Worm (Caenorhabditis elegans) whole organism, mixed stage, embryonic: ENCODE data around the gene C27D6.1.

Experiments used
- M03D4.4 ChIP-seq: sonication (generic microtip); optimal IDR thresholded peaks from 2 replicates; lab custom pipeline; 2017; ENCODE audit warnings: mild to moderate bottlenecking, missing genetic modification characterization, missing compliant biosample characterization
- bed-3 ChIP-seq: fragments of 200-800 bp; sonication (Bioruptor generic); optimal IDR thresholded peaks from 3 replicates; lab custom pipeline; 2018; ENCODE audit warnings: mild to moderate bottlenecking, missing genetic modification characterization, moderate library complexity, missing compliant biosample characterization
- blmp-1 ChIP-seq: fragments of 150-350 bp; optimal IDR thresholded peaks from 2 replicates; lab custom pipeline; 2014; ENCODE audit warnings: missing biosample characterization, missing genetic modification characterization
- ceh-39 ChIP-seq: fragments of 150-350 bp; optimal IDR thresholded peaks from 2 replicates; lab custom pipeline; 2014; ENCODE audit warnings: missing biosample characterization, missing genetic modification characterization
- ceh-83 ChIP-seq: fragments of 200-800 bp; sonication (Bioruptor generic); optimal IDR thresholded peaks from 2 replicates; lab custom pipeline; 2018; ENCODE audit warnings: mild to moderate bottlenecking, missing genetic modification characterization, missing compliant biosample characterization
- ces-1 ChIP-seq: fragments of 150-350 bp; optimal IDR thresholded peaks from 2 replicates; lab custom pipeline; 2014; ENCODE audit warnings: missing biosample characterization, missing genetic modification reagents, missing genetic modification characterization
- cnd-1 ChIP-seq: fragments of 200-800 bp; sonication (Bioruptor generic); optimal IDR thresholded peaks from 2 replicates; lab custom pipeline; 2018; ENCODE audit warnings: mild to moderate bottlenecking, missing genetic modification characterization, missing compliant biosample characterization
- drap-1 ChIP-seq: fragments of 200-800 bp; sonication (Bioruptor generic); optimal IDR thresholded peaks from 3 replicates; lab custom pipeline; 2018; ENCODE audit warnings: mild to moderate bottlenecking, missing genetic modification characterization, missing compliant biosample characterization
- elt-1 ChIP-seq: sonication (generic microtip); optimal IDR thresholded peaks from 2 replicates; lab custom pipeline; 2017; ENCODE audit warnings: missing genetic modification characterization, mild to moderate bottlenecking, missing compliant biosample characterization, antibody characterized with exemption, moderate library complexity, borderline replicate concordance; ENCODE audit not compliant: insufficient read depth
- flh-1 ChIP-seq: fragments of 200-800 bp; sonication (Bioruptor generic); optimal IDR thresholded peaks from 2 replicates; lab custom pipeline; 2018; ENCODE audit warnings: mild to moderate bottlenecking, missing genetic modification characterization, moderate library complexity, missing compliant biosample characterization
- ham-2 ChIP-seq: fragments of 200-800 bp; sonication (Bioruptor generic); optimal IDR thresholded peaks from 2 replicates; lab custom pipeline; 2018; ENCODE audit warnings: mild to moderate bottlenecking, missing genetic modification characterization, missing compliant biosample characterization
- hlh-1 ChIP-seq: fragments of 150-350 bp; optimal IDR thresholded peaks from 2 replicates; lab custom pipeline; 2014; ENCODE audit warnings: missing biosample characterization, missing genetic modification reagents, missing genetic modification characterization
- lin-13 ChIP-seq: fragments of 150-350 bp; optimal IDR thresholded peaks from 2 replicates; lab custom pipeline; 2014; ENCODE audit warnings: missing biosample characterization, missing genetic modification characterization
- lin-32 ChIP-seq: fragments of 200-800 bp; sonication (Bioruptor generic); optimal IDR thresholded peaks from 2 replicates; lab custom pipeline; 2018; ENCODE audit warnings: mild to moderate bottlenecking, missing genetic modification characterization, missing compliant biosample characterization
- mab-5 ChIP-seq: fragments of 150-350 bp; optimal IDR thresholded peaks from 2 replicates; lab custom pipeline; 2014; ENCODE audit warnings: missing biosample characterization, missing genetic modification characterization
- mep-1 ChIP-seq: fragments of 150-350 bp; optimal IDR thresholded peaks from 2 replicates; lab custom pipeline; 2017; ENCODE audit warnings: missing biosample characterization, missing genetic modification reagents, missing genetic modification characterization, inconsistent platforms
- nhr-12 ChIP-seq: fragments of 150-350 bp; optimal IDR thresholded peaks from 2 replicates; lab custom pipeline; 2014; ENCODE audit warnings: missing biosample characterization, missing genetic modification characterization
- nhr-2 ChIP-seq: fragments of 150-350 bp; optimal IDR thresholded peaks from 2 replicates; lab custom pipeline; 2014; ENCODE audit warnings: missing biosample characterization, missing genetic modification characterization
- nhr-237 ChIP-seq: fragments of 150-350 bp; optimal IDR thresholded peaks from 2 replicates; lab custom pipeline; 2014; ENCODE audit warnings: missing biosample characterization, missing genetic modification characterization
- nhr-28 ChIP-seq: fragments of 150-350 bp; optimal IDR thresholded peaks from 2 replicates; lab custom pipeline; 2014; ENCODE audit warnings: missing biosample characterization, missing genetic modification characterization
- nhr-76 ChIP-seq: sonication (generic microtip); optimal IDR thresholded peaks from 2 replicates; lab custom pipeline; 2017; ENCODE audit warnings: missing biosample characterization, missing genetic modification characterization
- pha-4 ChIP-seq: fragments of 150-350 bp; optimal IDR thresholded peaks from 2 replicates; lab custom pipeline; 2018; ENCODE audit warnings: missing biosample characterization, missing genetic modification reagents, missing genetic modification characterization
- sem-2 ChIP-seq: fragments of 200-800 bp; sonication (Bioruptor generic); optimal IDR thresholded peaks from 2 replicates; lab custom pipeline; 2018; ENCODE audit warnings: mild to moderate bottlenecking, missing genetic modification characterization, missing compliant biosample characterization
- snpc-4 ChIP-seq: fragments of 150-350 bp; optimal IDR thresholded peaks from 2 replicates; lab custom pipeline; 2014; ENCODE audit warnings: missing biosample characterization, missing genetic modification characterization
- sptf-1 ChIP-seq: sonication (generic microtip); optimal IDR thresholded peaks from 2 replicates; lab custom pipeline; 2017; ENCODE audit warnings: mild to moderate bottlenecking, missing genetic modification characterization, moderate library complexity, missing compliant biosample characterization
- tbx-8 ChIP-seq: fragments of 200-800 bp; sonication (Bioruptor generic); optimal IDR thresholded peaks from 2 replicates; lab custom pipeline; 2018; ENCODE audit warnings: mild to moderate bottlenecking, missing genetic modification characterization, moderate library complexity, missing compliant biosample characterization
- unc-120 ChIP-seq: sonication (generic microtip); optimal IDR thresholded peaks from 2 replicates; lab custom pipeline; 2017; ENCODE audit warnings: missing genetic modification characterization, missing compliant biosample characterization; ENCODE audit not compliant: poor library complexity, severe bottlenecking
- unc-39 ChIP-seq: fragments of 150-350 bp; optimal IDR thresholded peaks from 2 replicates; lab custom pipeline; 2014; ENCODE audit warnings: missing biosample characterization, missing genetic modification characterization
- unc-62 ChIP-seq: fragments of 150-350 bp; optimal IDR thresholded peaks from 2 replicates; lab custom pipeline; 2014; ENCODE audit warnings: missing biosample characterization, missing genetic modification reagents, missing genetic modification characterization
- zip-8 ChIP-seq: fragments of 150-350 bp; optimal IDR thresholded peaks from 2 replicates; lab custom pipeline; 2014; ENCODE audit warnings: missing biosample characterization, missing genetic modification characterization
- ztf-11 ChIP-seq: fragments of 150-350 bp; optimal IDR thresholded peaks from 2 replicates; lab custom pipeline; 2014; ENCODE audit warnings: missing biosample characterization, missing genetic modification characterization

The C27D6.1 gene

ce11 chrII:5172451-5172850, at the start of gene C27D6.1:
C27D6.1 (plus strand) TSS chrII:5172751.
- TF ChIP-seq lin-32 (GFP tag; lab: Kevin White, UChicago), result no peak
- no peak for TF ChIP-seq zip-8 (tag; lab: Kevin White, UChicago)
- no peak for TF ChIP-seq ceh-83 (GFP tag; lab: Kevin White, UChicago)
- no peak for TF ChIP-seq ceh-39 (tag; lab: Kevin White, UChicago)
- no peak for TF ChIP-seq nhr-76 (tag; lab: Kevin White, UChicago)
- TF ChIP-seq unc-39 (tag; lab: Kevin White, UChicago), result no peak
- TF ChIP-seq sptf-1 (tag; lab: Kevin White, UChicago), result no peak
- TF ChIP-seq nhr-2, result no peak
- no peak for TF ChIP-seq ham-2 (GFP tag; lab: Kevin White, UChicago)
- no peak for TF ChIP-seq nhr-28 (tag; lab: Kevin White, UChicago)
- no peak for TF ChIP-seq mep-1 (tag; lab: Kevin White, UChicago)

- no peak for TF ChIP-seq zip-8 (tag; lab: Kevin White, UChicago)
- TF ChIP-seq sem-2, result no peak
- TF ChIP-seq bed-3 (GFP tag; lab: Kevin White, UChicago), result no peak
- TF ChIP-seq nhr-76 (tag; lab: Kevin White, UChicago), result no peak
- TF ChIP-seq nhr-12 (tag; lab: Kevin White, UChicago), result no peak
- TF ChIP-seq unc-62 (GFP tag; lab: Kevin White, UChicago), result no peak
- no peak for TF ChIP-seq M03D4.4 (tag; lab: Kevin White, UChicago)
- TF ChIP-seq sptf-1 (tag; lab: Kevin White, UChicago), result no peak
- no peak for TF ChIP-seq ceh-39 (tag; lab: Kevin White, UChicago)
- no peak for TF ChIP-seq flh-1 (GFP tag; lab: Kevin White, UChicago)
- no peak for TF ChIP-seq cnd-1
- no peak for TF ChIP-seq nhr-28 (tag; lab: Kevin White, UChicago)
These were observed 42.5 kb upstream of the C27D6.1 start, which contains the start of gene lgc-56 for ce11 chrII:5130081-5130480. lgc-56 (plus strand) TSS chrII:5130381.

ce11 chrII:5131800-5132199, 40.8 kb upstream of the C27D6.1 start:
- TF ChIP-seq elt-1 (no peak), unc-62 (GFP tag; lab: Kevin White, UChicago) (no peak), M03D4.4 (tag; lab: Kevin White, UChicago) (no peak), unc-39 (tag; lab: Kevin White, UChicago) (no peak), bed-3 (GFP tag; lab: Kevin White, UChicago) (no peak), hlh-1 (tag; lab: Kevin White, UChicago) (no peak), blmp-1 (tag; lab: Kevin White, UChicago) (no peak), pha-4 (tag; lab: Kevin White, UChicago) (no peak), ceh-83 (GFP tag; lab: Kevin White, UChicago) (no peak), mab-5 (no peak), nhr-76 (tag; lab: Kevin White, UChicago) (no peak), nhr-28 (tag; lab: Kevin White, UChicago) (no peak), nhr-2 (no peak), snpc-4 (tag; lab: Kevin White, UChicago) (no peak), ceh-39 (tag; lab: Kevin White, UChicago) (no peak)
- TF ChIP-seq, all 35 proteins: peak for 0

DNA sequence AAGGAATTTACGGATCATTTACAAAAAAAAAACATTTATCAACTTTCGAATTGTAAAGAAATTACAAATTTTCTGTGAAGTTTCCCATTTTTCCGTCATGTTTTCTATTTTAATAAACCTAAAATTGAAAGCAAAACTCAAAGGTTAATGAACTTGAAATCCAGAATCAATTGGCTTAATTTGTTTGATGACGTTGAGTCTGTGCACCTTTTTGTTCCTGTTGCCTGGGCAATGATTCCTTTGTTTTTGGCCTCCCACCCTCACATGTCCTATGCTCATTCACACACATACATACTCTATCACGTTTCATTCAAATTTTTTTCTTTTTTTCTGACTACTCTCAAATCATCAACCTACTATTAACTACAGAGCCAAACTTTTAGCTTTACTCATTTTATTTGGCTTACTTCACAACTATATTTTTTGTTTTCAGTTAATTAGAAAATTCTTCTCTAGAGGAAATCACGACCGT, 36.2 kb upstream of the C27D6.1 start, which contains the start of gene F58A6.2:
Gene F58A6.2 (plus strand): TSS at position 422 of the 472 bp plus-strand sequence.
- no peak for TF ChIP-seq ztf-11 (tag; lab: Kevin White, UChicago)
- no peak for TF ChIP-seq tbx-8
- TF ChIP-seq mab-5, result no peak
- TF ChIP-seq lin-13 (tag; lab: Kevin White, UChicago), result no peak
- no peak for TF ChIP-seq drap-1 (GFP tag; lab: Kevin White, UChicago)
- no peak for TF ChIP-seq snpc-4 (tag; lab: Kevin White, UChicago)
- no peak for TF ChIP-seq nhr-237 (tag; lab: Kevin White, UChicago)
- no peak for TF ChIP-seq M03D4.4 (tag; lab: Kevin White, UChicago)
- TF ChIP-seq ceh-39 (tag; lab: Kevin White, UChicago), result no peak
- no peak for TF ChIP-seq cnd-1
- no peak for TF ChIP-seq sem-2
- no peak for TF ChIP-seq unc-39 (tag; lab: Kevin White, UChicago)
- no peak for TF ChIP-seq hlh-1 (tag; lab: Kevin White, UChicago)
- no peak for TF ChIP-seq blmp-1 (tag; lab: Kevin White, UChicago)

DNA sequence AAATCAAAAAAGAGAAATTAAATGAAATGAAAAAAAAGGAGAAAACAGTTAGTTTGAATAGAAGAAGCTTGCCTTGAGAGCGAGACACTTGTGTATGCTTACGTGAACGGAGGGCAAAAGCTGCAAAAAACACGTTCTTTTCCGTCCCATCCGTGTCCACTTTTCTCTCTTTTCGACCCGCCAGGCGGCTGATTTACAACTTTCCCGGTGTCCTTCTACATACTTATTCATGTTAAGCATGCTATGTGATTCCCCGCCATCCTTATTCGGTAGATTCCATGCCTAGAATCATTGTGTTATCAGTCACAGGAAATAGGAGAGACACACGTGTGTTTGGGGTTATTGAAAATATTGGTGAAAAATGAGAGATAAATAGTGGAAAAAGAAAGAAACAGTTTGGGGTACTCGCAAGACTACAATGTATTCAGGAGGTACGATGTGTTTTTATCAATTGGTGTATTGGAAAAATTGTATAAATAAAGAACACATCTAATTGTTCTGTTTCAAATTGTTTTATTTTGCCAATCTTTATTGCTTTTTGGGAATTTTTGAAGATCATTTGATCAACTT, 30.5 kb upstream of the C27D6.1 start, which contains the start of gene nas-29:
Gene nas-29 (minus strand): TSS at position 92 of the 570 bp plus-strand sequence.
- no peak for TF ChIP-seq tbx-8
- TF ChIP-seq ceh-83 (GFP tag; lab: Kevin White, UChicago), result no peak
- TF ChIP-seq unc-120 (tag; lab: Kevin White, UChicago), result no peak
- no peak for TF ChIP-seq elt-1
- TF ChIP-seq ces-1 (GFP tag; lab: Kevin White, UChicago), result no peak
- no peak for TF ChIP-seq sptf-1 (tag; lab: Kevin White, UChicago)
- no peak for TF ChIP-seq lin-32 (GFP tag; lab: Kevin White, UChicago)
- TF ChIP-seq drap-1 (GFP tag; lab: Kevin White, UChicago), result no peak
- TF ChIP-seq nhr-237 (tag; lab: Kevin White, UChicago), result no peak
- TF ChIP-seq ztf-11 (tag; lab: Kevin White, UChicago), result no peak
- TF ChIP-seq unc-39 (tag; lab: Kevin White, UChicago), result no peak
- TF ChIP-seq, all 35 proteins: peak for 0
